Worm (Caenorhabditis elegans): ENCODE results near the gene F48F7.5.
"Not testable (repeated sequence)": the region's sequence is repeated elsewhere in the genome, so short reads cannot be mapped to it uniquely, and the experiment has no call there.

DNA sequence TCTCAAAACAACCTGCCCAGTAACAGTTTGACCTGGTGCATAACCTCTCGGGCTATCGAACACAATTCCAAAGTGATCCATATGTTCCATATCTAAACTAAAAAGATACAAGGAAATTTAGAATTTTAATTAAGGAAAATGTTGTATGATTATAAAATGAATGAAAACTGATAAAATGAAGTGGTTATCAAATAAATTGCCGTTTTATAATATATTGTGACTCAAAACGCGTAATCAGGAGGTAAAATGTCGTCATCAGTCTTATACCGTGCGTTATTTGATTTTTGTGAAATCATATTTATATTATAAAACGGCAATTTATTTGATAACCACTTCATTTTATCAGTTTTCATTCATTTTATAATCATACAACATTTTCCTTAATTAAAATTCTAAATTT is 5.0 kb downstream of the F48F7.5 start, which contains the start of gene arrd-24:
- TF ChIP-seq nhr-28 (tag; optimal IDR thresholded peaks at IDR 0.05); fos-1 (tag; optimal IDR thresholded peaks at IDR 0.05); skn-1 (tag; optimal IDR thresholded peaks at IDR 0.05); mep-1 (tag; optimal IDR thresholded peaks at IDR 0.05); pqm-1 (tag; optimal IDR thresholded peaks at IDR 0.05); lin-35 (GFP tag; optimal IDR thresholded peaks at IDR 0.05); nhr-85 (tag); ceh-63 (GFP tag; optimal IDR thresholded peaks at IDR 0.05); nhr-12 (tag; optimal IDR thresholded peaks at IDR 0.05); nhr-76 (tag; optimal IDR thresholded peaks at IDR 0.05); snpc-4 (tag; optimal IDR thresholded peaks at IDR 0.05); blmp-1 (tag; optimal IDR thresholded peaks at IDR 0.05); lsy-2 (tag; optimal IDR thresholded peaks at IDR 0.05); ama-1 (optimal IDR thresholded peaks at IDR 0.05): not testable (repeated sequence)

Data from whole organism, L1 larva.